Worm (Caenorhabditis elegans) whole organism, L2 larva: Measurements from ENCODE around the gene iglr-2.

ENCODE experiments used
- C34F6.9 ChIP-seq: fragments of 150-350 bp; optimal IDR thresholded peaks from 2 replicates; lab custom pipeline; 2014; ENCODE audit warnings: missing biosample characterization, missing genetic modification characterization
- F13H6.1 ChIP-seq: sonication (generic microtip); optimal IDR thresholded peaks from 2 replicates; lab custom pipeline; 2016; ENCODE audit warnings: missing genetic modification characterization, missing compliant biosample characterization
- R02D3.7 ChIP-seq: fragments of 150-350 bp; optimal IDR thresholded peaks from 2 replicates; lab custom pipeline; 2014; ENCODE audit warnings: missing biosample characterization, missing genetic modification characterization
- Y55F3AM.14 ChIP-seq: fragments of 200-800 bp; sonication (Bioruptor generic); optimal IDR thresholded peaks from 2 replicates; lab custom pipeline; 2018; ENCODE audit warnings: mild to moderate bottlenecking, missing genetic modification characterization, missing compliant biosample characterization
- ZK546.5 ChIP-seq: sonication (generic microtip); optimal IDR thresholded peaks from 2 replicates; lab custom pipeline; 2017; ENCODE audit warnings: missing biosample characterization, missing genetic modification characterization
- alr-1 ChIP-seq: fragments of 150-350 bp; optimal IDR thresholded peaks from 2 replicates; lab custom pipeline; 2014; ENCODE audit warnings: missing biosample characterization, missing genetic modification characterization
- aly-2 ChIP-seq: fragments of 150-350 bp; optimal IDR thresholded peaks from 2 replicates; lab custom pipeline; 2014; ENCODE audit warnings: missing biosample characterization, missing genetic modification characterization
- ama-1 ChIP-seq: fragments of 150-350 bp; optimal IDR thresholded peaks from 2 replicates; lab custom pipeline; 2018; ENCODE audit warnings: inconsistent platforms
- ceh-82 ChIP-seq: fragments of 150-350 bp; optimal IDR thresholded peaks from 2 replicates; lab custom pipeline; 2014; ENCODE audit warnings: missing biosample characterization, missing genetic modification characterization
- crh-2 ChIP-seq: sonication (generic microtip); optimal IDR thresholded peaks from 2 replicates; lab custom pipeline; 2017; ENCODE audit warnings: missing biosample characterization, missing genetic modification characterization
- dmd-4 ChIP-seq: sonication (generic microtip); optimal IDR thresholded peaks from 2 replicates; lab custom pipeline; 2017; ENCODE audit warnings: missing biosample characterization, missing genetic modification characterization
- egl-27 ChIP-seq: sonication (generic microtip); optimal IDR thresholded peaks from 3 replicates; lab custom pipeline; 2017; ENCODE audit warnings: missing biosample characterization, missing genetic modification reagents, missing genetic modification characterization
- elt-3 ChIP-seq: sonication (generic microtip); optimal IDR thresholded peaks from 2 replicates; lab custom pipeline; 2017; ENCODE audit warnings: missing biosample characterization, missing genetic modification characterization
- fos-1 ChIP-seq: fragments of 150-350 bp; optimal IDR thresholded peaks from 2 replicates; lab custom pipeline; 2014; ENCODE audit warnings: missing biosample characterization, missing genetic modification characterization
- gmeb-1 ChIP-seq: fragments of 150-350 bp; optimal IDR thresholded peaks from 2 replicates; lab custom pipeline; 2014; ENCODE audit warnings: missing biosample characterization, missing genetic modification characterization
- lin-11 ChIP-seq: fragments of 150-350 bp; sonication (generic microtip); optimal IDR thresholded peaks from 2 replicates; lab custom pipeline; 2014; ENCODE audit warnings: missing biosample characterization, missing genetic modification characterization, inconsistent platforms, mixed read lengths
- lin-39 ChIP-seq: fragments of 150-350 bp; optimal IDR thresholded peaks from 2 replicates; lab custom pipeline; 2014; ENCODE audit warnings: missing biosample characterization, missing genetic modification reagents, missing genetic modification characterization
- mab-5 ChIP-seq: fragments of 150-350 bp; optimal IDR thresholded peaks from 2 replicates; lab custom pipeline; 2014; ENCODE audit warnings: missing biosample characterization, missing genetic modification characterization
- mdl-1 ChIP-seq, 2 experiments: fragments of 150-350 bp in 1 of 2; sonication (generic microtip) in 1 of 2; optimal IDR thresholded peaks; 2 replicates each; lab custom pipeline; 2017; ENCODE audit warnings: missing biosample characterization in 2 of 2, missing genetic modification characterization in 2 of 2
- nhr-11 ChIP-seq: fragments of 150-350 bp; optimal IDR thresholded peaks from 2 replicates; lab custom pipeline; 2014; ENCODE audit warnings: missing biosample characterization, missing genetic modification characterization
- nhr-12 ChIP-seq: fragments of 150-350 bp; optimal IDR thresholded peaks from 2 replicates; lab custom pipeline; 2014; ENCODE audit warnings: missing biosample characterization, missing genetic modification characterization
- nhr-129 ChIP-seq: fragments of 150-350 bp; optimal IDR thresholded peaks from 2 replicates; lab custom pipeline; 2014; ENCODE audit warnings: missing biosample characterization, missing genetic modification characterization
- nhr-21 ChIP-seq: fragments of 150-350 bp; optimal IDR thresholded peaks from 2 replicates; lab custom pipeline; 2014; ENCODE audit warnings: missing biosample characterization, missing genetic modification characterization
- nhr-23 ChIP-seq: fragments of 150-350 bp; optimal IDR thresholded peaks from 2 replicates; lab custom pipeline; 2014; ENCODE audit warnings: missing biosample characterization, missing genetic modification reagents, missing genetic modification characterization
- nhr-237 ChIP-seq: fragments of 150-350 bp; optimal IDR thresholded peaks from 2 replicates; lab custom pipeline; 2014; ENCODE audit warnings: missing biosample characterization, missing genetic modification characterization
- nhr-6 ChIP-seq: fragments of 150-350 bp; optimal IDR thresholded peaks from 2 replicates; lab custom pipeline; 2014; ENCODE audit warnings: missing biosample characterization, missing genetic modification characterization
- peb-1 ChIP-seq: fragments of 150-350 bp; optimal IDR thresholded peaks from 2 replicates; lab custom pipeline; 2014; ENCODE audit warnings: missing biosample characterization, missing genetic modification characterization
- skn-1 ChIP-seq: sonication (generic microtip); optimal IDR thresholded peaks from 2 replicates; lab custom pipeline; 2017; ENCODE audit warnings: missing biosample characterization, missing genetic modification characterization
- sma-3 ChIP-seq: sonication (generic microtip); optimal IDR thresholded peaks from 2 replicates; lab custom pipeline; 2016; ENCODE audit warnings: missing genetic modification reagents, missing genetic modification characterization, missing compliant biosample characterization
- sma-9 ChIP-seq, 2 experiments: fragments of 150-350 bp in 1 of 2; sonication (generic microtip) in 1 of 2; optimal IDR thresholded peaks; 2 replicates each; lab custom pipeline; 2014 to 2016; ENCODE audit warnings: missing genetic modification characterization in 2 of 2, mild to moderate bottlenecking in 1 of 2, missing biosample characterization in 1 of 2, missing compliant biosample characterization in 1 of 2, missing genetic modification reagents in 1 of 2, moderate library complexity in 1 of 2
- unc-39 ChIP-seq: fragments of 150-350 bp; optimal IDR thresholded peaks from 2 replicates; lab custom pipeline; 2014; ENCODE audit warnings: missing biosample characterization, missing genetic modification characterization
- unc-55 ChIP-seq: fragments of 150-350 bp; sonication (generic microtip); optimal IDR thresholded peaks from 3 replicates; lab custom pipeline; 2014; ENCODE audit warnings: missing biosample characterization, missing genetic modification reagents, missing genetic modification characterization
- unc-62 ChIP-seq: fragments of 150-350 bp; optimal IDR thresholded peaks from 2 replicates; lab custom pipeline; 2014; ENCODE audit warnings: missing biosample characterization, missing genetic modification reagents, missing genetic modification characterization
- zag-1 ChIP-seq: fragments of 150-350 bp; optimal IDR thresholded peaks from 2 replicates; lab custom pipeline; 2014; ENCODE audit warnings: missing biosample characterization, missing genetic modification characterization
- ztf-1 ChIP-seq: fragments of 200-800 bp; sonication (Bioruptor generic); conservative IDR thresholded peaks from 2 replicates; pipeline ENCODE4 v1.3.6; 2022; ENCODE audit warnings: missing genetic modification characterization, missing compliant biosample characterization
- ztf-4 ChIP-seq: fragments of 150-350 bp; optimal IDR thresholded peaks from 2 replicates; lab custom pipeline; 2014; ENCODE audit warnings: missing biosample characterization, missing genetic modification characterization

The iglr-2 gene

ce11 chrIII:8331211-8331610, at the start of gene iglr-2:
iglr-2 (minus strand) TSS chrIII:8331311.
- TF ChIP-seq ama-1 (lab: Kevin White, UChicago) (no peak), F13H6.1 (no peak), nhr-237 (tag; lab: Kevin White, UChicago) (no peak), crh-2 (tag; lab: Kevin White, UChicago) (no peak), nhr-23 (tag; lab: Kevin White, UChicago) (no peak), gmeb-1 (tag; lab: Kevin White, UChicago) (no peak), sma-9 (GFP tag; optimal IDR thresholded peaks at IDR 0.05; lab: Kevin White, UChicago) (no peak), sma-9 (tag; optimal IDR thresholded peaks at IDR 0.05; lab: Kevin White, UChicago) (no peak), ZK546.5 (tag; lab: Kevin White, UChicago) (no peak), ztf-4 (tag; lab: Kevin White, UChicago) (no peak)

- TF ChIP-seq alr-1 (tag; lab: Kevin White, UChicago) (no peak), unc-39 (tag; lab: Kevin White, UChicago) (no peak), nhr-129 (tag; lab: Kevin White, UChicago) (no peak), peb-1 (tag; lab: Kevin White, UChicago) (no peak), unc-62 (GFP tag; lab: Kevin White, UChicago) (no peak), mab-5 (tag; lab: Kevin White, UChicago) (no peak), nhr-21 (tag; lab: Kevin White, UChicago) (no peak), aly-2 (tag; lab: Kevin White, UChicago) (no peak), zag-1 (tag; lab: Kevin White, UChicago) (no peak), lin-11 (tag; lab: Kevin White, UChicago) (no peak), nhr-23 (tag; lab: Kevin White, UChicago) (no peak), unc-55 (GFP tag; lab: Kevin White, UChicago) (no peak), nhr-12 (tag; lab: Kevin White, UChicago) (no peak), lin-39 (tag; lab: Kevin White, UChicago) (no peak), sma-3 (no peak), mdl-1 (tag; optimal IDR thresholded peaks at IDR 0.05; lab: Kevin White, UChicago) (no peak)
Measured at ce11 chrIII:8380645-8381044, 49.5 kb upstream of the iglr-2 start, which contains the start of gene R05D3.12. R05D3.12 (plus strand) TSS chrIII:8380945.

ce11 chrIII:8375000-8375399, 43.9 kb upstream of the iglr-2 start, which contains the start of gene met-2:
met-2 (plus strand) TSS chrIII:8375300.
- no peak for TF ChIP-seq nhr-6 (tag; lab: Kevin White, UChicago)
- TF ChIP-seq nhr-11 (tag; lab: Kevin White, UChicago), result no peak
- no peak for TF ChIP-seq elt-3 (tag; lab: Kevin White, UChicago)
- TF ChIP-seq crh-2 (tag; lab: Kevin White, UChicago), result no peak
- TF ChIP-seq F13H6.1, result no peak
- no peak for TF ChIP-seq Y55F3AM.14 (GFP tag; lab: Kevin White, UChicago)
- no peak for TF ChIP-seq C34F6.9 (tag; lab: Kevin White, UChicago)
- TF ChIP-seq, all 48 proteins: peak for 0

ce11 chrIII:8371595-8372305, 40.6 kb upstream of the iglr-2 start, which contains the start of gene lmbr-1:
lmbr-1 (plus strand) TSS chrIII:8372255.
- TF ChIP-seq unc-62 (GFP tag; lab: Kevin White, UChicago) (no peak), mdl-1 (tag; optimal IDR thresholded peaks at IDR 0.05; lab: Kevin White, UChicago) (no peak), dmd-4 (tag; lab: Kevin White, UChicago) (no peak), crh-2 (tag; lab: Kevin White, UChicago) (no peak), fos-1 (tag; lab: Kevin White, UChicago) (no peak), Y55F3AM.14 (GFP tag; lab: Kevin White, UChicago) (no peak), egl-27 (no peak), ztf-1 (no peak), skn-1 (no peak), sma-3 (no peak), F13H6.1 (no peak), ceh-82 (tag; lab: Kevin White, UChicago) (no peak), nhr-23 (tag; lab: Kevin White, UChicago) (no peak), ama-1 (lab: Kevin White, UChicago) (no peak), R02D3.7 (no peak)
